Worm (Caenorhabditis elegans) whole organism, mixed stage, embryonic: ENCODE measurements around the gene C16D9.8.

Source experiments
- M03D4.4 ChIP-seq: sonication (generic microtip); optimal IDR thresholded peaks from 2 replicates; lab custom pipeline; 2017; ENCODE audit warnings: mild to moderate bottlenecking, missing genetic modification characterization, missing compliant biosample characterization
- bed-3 ChIP-seq: fragments of 200-800 bp; sonication (Bioruptor generic); optimal IDR thresholded peaks from 3 replicates; lab custom pipeline; 2018; ENCODE audit warnings: mild to moderate bottlenecking, missing genetic modification characterization, moderate library complexity, missing compliant biosample characterization
- blmp-1 ChIP-seq: fragments of 150-350 bp; optimal IDR thresholded peaks from 2 replicates; lab custom pipeline; 2014; ENCODE audit warnings: missing biosample characterization, missing genetic modification characterization
- ceh-39 ChIP-seq: fragments of 150-350 bp; optimal IDR thresholded peaks from 2 replicates; lab custom pipeline; 2014; ENCODE audit warnings: missing biosample characterization, missing genetic modification characterization
- ceh-43 ChIP-seq: fragments of 200-800 bp; sonication (Bioruptor generic); optimal IDR thresholded peaks from 2 replicates; lab custom pipeline; 2018; ENCODE audit warnings: mild to moderate bottlenecking, missing genetic modification characterization, moderate library complexity, missing compliant biosample characterization
- ceh-83 ChIP-seq: fragments of 200-800 bp; sonication (Bioruptor generic); optimal IDR thresholded peaks from 2 replicates; lab custom pipeline; 2018; ENCODE audit warnings: mild to moderate bottlenecking, missing genetic modification characterization, missing compliant biosample characterization
- ces-1 ChIP-seq: fragments of 150-350 bp; optimal IDR thresholded peaks from 2 replicates; lab custom pipeline; 2014; ENCODE audit warnings: missing biosample characterization, missing genetic modification reagents, missing genetic modification characterization
- cnd-1 ChIP-seq: fragments of 200-800 bp; sonication (Bioruptor generic); optimal IDR thresholded peaks from 2 replicates; lab custom pipeline; 2018; ENCODE audit warnings: mild to moderate bottlenecking, missing genetic modification characterization, missing compliant biosample characterization
- drap-1 ChIP-seq: fragments of 200-800 bp; sonication (Bioruptor generic); optimal IDR thresholded peaks from 3 replicates; lab custom pipeline; 2018; ENCODE audit warnings: mild to moderate bottlenecking, missing genetic modification characterization, missing compliant biosample characterization
- elt-1 ChIP-seq: sonication (generic microtip); optimal IDR thresholded peaks from 2 replicates; lab custom pipeline; 2017; ENCODE audit warnings: missing genetic modification characterization, mild to moderate bottlenecking, missing compliant biosample characterization, antibody characterized with exemption, moderate library complexity, borderline replicate concordance; ENCODE audit not compliant: insufficient read depth
- elt-3 ChIP-seq: fragments of 150-350 bp; optimal IDR thresholded peaks from 2 replicates; lab custom pipeline; 2014; ENCODE audit warnings: missing biosample characterization, missing genetic modification characterization
- flh-1 ChIP-seq: fragments of 200-800 bp; sonication (Bioruptor generic); optimal IDR thresholded peaks from 2 replicates; lab custom pipeline; 2018; ENCODE audit warnings: mild to moderate bottlenecking, missing genetic modification characterization, moderate library complexity, missing compliant biosample characterization
- ham-2 ChIP-seq: fragments of 200-800 bp; sonication (Bioruptor generic); optimal IDR thresholded peaks from 2 replicates; lab custom pipeline; 2018; ENCODE audit warnings: mild to moderate bottlenecking, missing genetic modification characterization, missing compliant biosample characterization
- hlh-1 ChIP-seq: fragments of 150-350 bp; optimal IDR thresholded peaks from 2 replicates; lab custom pipeline; 2014; ENCODE audit warnings: missing biosample characterization, missing genetic modification reagents, missing genetic modification characterization
- lin-13 ChIP-seq: fragments of 150-350 bp; optimal IDR thresholded peaks from 2 replicates; lab custom pipeline; 2014; ENCODE audit warnings: missing biosample characterization, missing genetic modification characterization
- lin-32 ChIP-seq: fragments of 200-800 bp; sonication (Bioruptor generic); optimal IDR thresholded peaks from 2 replicates; lab custom pipeline; 2018; ENCODE audit warnings: mild to moderate bottlenecking, missing genetic modification characterization, missing compliant biosample characterization
- lsy-2 ChIP-seq: fragments of 150-350 bp; optimal IDR thresholded peaks from 2 replicates; lab custom pipeline; 2014; ENCODE audit warnings: missing biosample characterization, missing genetic modification characterization
- mab-5 ChIP-seq: fragments of 150-350 bp; optimal IDR thresholded peaks from 2 replicates; lab custom pipeline; 2014; ENCODE audit warnings: missing biosample characterization, missing genetic modification characterization
- mep-1 ChIP-seq: fragments of 150-350 bp; optimal IDR thresholded peaks from 2 replicates; lab custom pipeline; 2017; ENCODE audit warnings: missing biosample characterization, missing genetic modification reagents, missing genetic modification characterization, inconsistent platforms
- mls-2 ChIP-seq: sonication (generic microtip); optimal IDR thresholded peaks from 2 replicates; lab custom pipeline; 2016; ENCODE audit warnings: mild to moderate bottlenecking, missing genetic modification characterization, moderate library complexity, missing compliant biosample characterization
- nhr-12 ChIP-seq: fragments of 150-350 bp; optimal IDR thresholded peaks from 2 replicates; lab custom pipeline; 2014; ENCODE audit warnings: missing biosample characterization, missing genetic modification characterization
- nhr-2 ChIP-seq: fragments of 150-350 bp; optimal IDR thresholded peaks from 2 replicates; lab custom pipeline; 2014; ENCODE audit warnings: missing biosample characterization, missing genetic modification characterization
- nhr-237 ChIP-seq: fragments of 150-350 bp; optimal IDR thresholded peaks from 2 replicates; lab custom pipeline; 2014; ENCODE audit warnings: missing biosample characterization, missing genetic modification characterization
- nhr-28 ChIP-seq: fragments of 150-350 bp; optimal IDR thresholded peaks from 2 replicates; lab custom pipeline; 2014; ENCODE audit warnings: missing biosample characterization, missing genetic modification characterization
- nhr-76 ChIP-seq: sonication (generic microtip); optimal IDR thresholded peaks from 2 replicates; lab custom pipeline; 2017; ENCODE audit warnings: missing biosample characterization, missing genetic modification characterization
- pha-4 ChIP-seq: fragments of 150-350 bp; optimal IDR thresholded peaks from 2 replicates; lab custom pipeline; 2018; ENCODE audit warnings: missing biosample characterization, missing genetic modification reagents, missing genetic modification characterization
- sem-2 ChIP-seq: fragments of 200-800 bp; sonication (Bioruptor generic); optimal IDR thresholded peaks from 2 replicates; lab custom pipeline; 2018; ENCODE audit warnings: mild to moderate bottlenecking, missing genetic modification characterization, missing compliant biosample characterization
- snpc-4 ChIP-seq: fragments of 150-350 bp; optimal IDR thresholded peaks from 2 replicates; lab custom pipeline; 2014; ENCODE audit warnings: missing biosample characterization, missing genetic modification characterization
- sptf-1 ChIP-seq: sonication (generic microtip); optimal IDR thresholded peaks from 2 replicates; lab custom pipeline; 2017; ENCODE audit warnings: mild to moderate bottlenecking, missing genetic modification characterization, moderate library complexity, missing compliant biosample characterization
- tbx-8 ChIP-seq: fragments of 200-800 bp; sonication (Bioruptor generic); optimal IDR thresholded peaks from 2 replicates; lab custom pipeline; 2018; ENCODE audit warnings: mild to moderate bottlenecking, missing genetic modification characterization, moderate library complexity, missing compliant biosample characterization
- unc-120 ChIP-seq: sonication (generic microtip); optimal IDR thresholded peaks from 2 replicates; lab custom pipeline; 2017; ENCODE audit warnings: missing genetic modification characterization, missing compliant biosample characterization; ENCODE audit not compliant: poor library complexity, severe bottlenecking
- unc-39 ChIP-seq: fragments of 150-350 bp; optimal IDR thresholded peaks from 2 replicates; lab custom pipeline; 2014; ENCODE audit warnings: missing biosample characterization, missing genetic modification characterization
- unc-62 ChIP-seq: fragments of 150-350 bp; optimal IDR thresholded peaks from 2 replicates; lab custom pipeline; 2014; ENCODE audit warnings: missing biosample characterization, missing genetic modification reagents, missing genetic modification characterization
- zip-8 ChIP-seq: fragments of 150-350 bp; optimal IDR thresholded peaks from 2 replicates; lab custom pipeline; 2014; ENCODE audit warnings: missing biosample characterization, missing genetic modification characterization
- ztf-11 ChIP-seq: fragments of 150-350 bp; optimal IDR thresholded peaks from 2 replicates; lab custom pipeline; 2014; ENCODE audit warnings: missing biosample characterization, missing genetic modification characterization

The C16D9.8 gene

DNA sequence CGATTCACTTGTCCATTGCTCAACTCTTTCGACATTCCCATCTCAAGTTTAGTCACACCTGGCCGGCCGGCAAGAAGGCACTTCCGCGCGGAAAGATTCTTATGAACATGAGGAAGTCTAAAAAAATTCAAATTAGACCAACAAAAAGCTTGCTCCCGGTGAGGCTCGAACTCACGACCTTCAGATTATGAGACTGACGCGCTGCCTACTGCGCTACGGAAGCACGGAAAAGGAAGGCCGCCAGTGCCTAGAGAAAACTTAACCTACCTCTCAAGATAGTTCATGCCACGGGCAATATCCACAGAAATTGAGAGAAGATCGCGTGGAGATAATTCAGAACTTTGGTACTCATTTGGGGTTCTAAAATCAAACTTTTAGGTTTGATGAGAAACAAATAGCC is 33.3 kb downstream of the C16D9.8 start:
- TF ChIP-seq nhr-237 (no peak), lin-32 (no peak), ces-1 (no peak), M03D4.4 (tag; lab: Kevin White, UChicago) (peak; percentile 5), ceh-43 (no peak), ceh-83 (peak; percentile 68), blmp-1 (no peak), snpc-4 (tag; lab: Kevin White, UChicago) (no peak), nhr-28 (no peak), lin-13 (tag; lab: Kevin White, UChicago) (no peak), ztf-11 (tag; lab: Kevin White, UChicago) (no peak), unc-120 (tag; lab: Kevin White, UChicago) (peak; percentile 38), mep-1 (no peak), cnd-1 (tag; lab: Kevin White, UChicago) (no peak), nhr-2 (tag; lab: Kevin White, UChicago) (no peak), hlh-1 (tag; lab: Kevin White, UChicago) (no peak), unc-62 (GFP tag; lab: Kevin White, UChicago) (no peak), pha-4 (tag; lab: Kevin White, UChicago) (no peak), drap-1 (GFP tag; lab: Kevin White, UChicago) (peak; percentile 11), unc-39 (tag; lab: Kevin White, UChicago) (no peak)

DNA sequence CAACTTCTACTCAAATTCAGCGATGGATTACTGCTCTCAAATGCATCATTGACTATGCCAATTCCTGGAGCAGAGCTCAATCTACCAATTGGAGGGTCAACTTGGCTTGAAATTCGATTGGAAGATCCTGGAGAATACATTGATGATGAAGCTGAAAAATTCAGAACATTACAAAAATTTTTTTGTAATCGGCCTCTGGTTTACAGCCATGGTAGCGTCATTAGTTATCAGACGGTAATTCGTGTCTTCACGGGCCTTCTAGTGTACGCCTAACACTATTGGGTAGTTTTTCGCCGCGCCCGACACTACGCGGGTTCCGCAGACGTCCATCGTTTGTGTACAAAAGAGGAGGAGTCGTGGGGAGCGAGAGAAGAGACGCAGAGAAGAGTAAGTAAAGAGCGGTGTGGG is 34.6 kb downstream of the C16D9.8 start:
- TF ChIP-seq bed-3 (GFP tag; lab: Kevin White, UChicago) (no peak), flh-1 (no peak), nhr-12 (tag; lab: Kevin White, UChicago) (no peak), unc-62 (GFP tag; lab: Kevin White, UChicago) (no peak), elt-3 (tag; lab: Kevin White, UChicago) (no peak), pha-4 (tag; lab: Kevin White, UChicago) (peak; percentile 39), sem-2 (no peak), unc-39 (tag; lab: Kevin White, UChicago) (no peak), nhr-76 (tag; lab: Kevin White, UChicago) (no peak), nhr-28 (no peak), ceh-43 (no peak), lin-32 (no peak), hlh-1 (tag; lab: Kevin White, UChicago) (peak; percentile 4), blmp-1 (no peak), snpc-4 (tag; lab: Kevin White, UChicago) (no peak), ham-2 (no peak), mab-5 (no peak), nhr-237 (no peak), ceh-83 (no peak), ceh-39 (peak; percentile 39), sptf-1 (tag; lab: Kevin White, UChicago) (peak; percentile 31), tbx-8 (GFP tag; lab: Kevin White, UChicago) (no peak), mep-1 (peak; percentile 23), ztf-11 (tag; lab: Kevin White, UChicago) (no peak), mls-2 (no peak), drap-1 (GFP tag; lab: Kevin White, UChicago) (peak; percentile 83), lsy-2 (tag; lab: Kevin White, UChicago) (peak; percentile 39), ces-1 (no peak), lin-13 (tag; lab: Kevin White, UChicago) (peak; percentile 17), nhr-2 (tag; lab: Kevin White, UChicago) (no peak), cnd-1 (tag; lab: Kevin White, UChicago) (peak; percentile 8), unc-120 (tag; lab: Kevin White, UChicago) (peak; percentile 95), M03D4.4 (tag; lab: Kevin White, UChicago) (no peak), elt-1 (tag; lab: Kevin White, UChicago) (no peak), zip-8 (tag; lab: Kevin White, UChicago) (no peak)

DNA sequence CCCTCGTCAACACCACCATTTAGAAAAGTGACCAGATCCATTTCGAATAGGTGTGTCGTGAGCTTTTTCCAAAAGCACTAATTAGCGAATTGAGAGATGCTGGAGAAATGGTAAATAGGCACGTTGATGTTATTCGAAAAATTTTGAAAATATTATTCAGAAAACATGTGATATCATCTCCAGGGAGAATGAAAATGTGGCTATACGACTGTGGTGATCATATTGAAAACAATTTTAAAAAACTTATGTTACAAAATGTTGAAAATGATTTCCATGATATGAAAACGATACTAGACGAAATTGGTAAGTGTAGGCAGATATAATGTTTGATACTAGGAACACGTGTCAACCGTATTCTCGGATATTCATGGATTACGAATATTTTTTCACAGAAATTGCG is 36.6 kb downstream of the C16D9.8 start, which contains the start of gene K07C11.10:
Gene K07C11.10, minus strand, starts transcription at position 101 of the 400 bp plus-strand sequence.
- TF ChIP-seq unc-62 (GFP tag; lab: Kevin White, UChicago) = no peak
- no peak for TF ChIP-seq nhr-12 (tag; lab: Kevin White, UChicago)
- no peak for TF ChIP-seq mab-5
- no peak for TF ChIP-seq bed-3 (GFP tag; lab: Kevin White, UChicago)
- TF ChIP-seq nhr-76 (tag; lab: Kevin White, UChicago) = no peak
- no peak for TF ChIP-seq ceh-39
- TF ChIP-seq pha-4 (tag; lab: Kevin White, UChicago) = no peak
- TF ChIP-seq nhr-28 = no peak
- no peak for TF ChIP-seq ham-2
